Worm (Caenorhabditis elegans): Measurements from ENCODE around the gene T10G3.4.
"Not testable (repeated sequence)": the region's sequence is repeated elsewhere in the genome, so short reads cannot be mapped to it uniquely, and the experiment has no call there.

Gene T10G3.4

DNA sequence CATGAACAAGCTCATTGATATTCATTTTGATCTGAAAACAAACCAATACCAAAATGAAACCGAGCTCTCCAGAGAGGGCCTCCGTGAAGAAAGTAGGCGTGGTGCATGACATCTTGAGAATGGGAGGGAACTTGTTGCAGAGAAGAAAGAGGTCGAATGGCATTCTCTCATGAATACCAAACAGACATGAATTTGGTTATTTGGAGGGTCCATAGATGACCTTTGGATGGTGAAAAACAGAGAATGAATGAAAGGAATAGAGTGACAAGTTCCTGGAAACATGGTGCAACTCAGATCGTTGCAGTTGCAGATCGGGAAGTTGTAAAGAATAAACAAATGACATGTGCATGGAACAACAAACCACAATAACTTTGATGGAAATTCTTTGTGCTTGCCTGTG, 7.9 kb downstream of the T10G3.4 start, which contains the start of gene T10G3.8:
Gene T10G3.8 (minus strand): TSS at position 101 of the 400 bp plus-strand sequence.
- no peak for TF ChIP-seq W03F9.2 (tag; optimal IDR thresholded peaks at IDR 0.05)
- TF ChIP-seq dao-5 (tag; optimal IDR thresholded peaks at IDR 0.05) = no peak
- no peak for TF ChIP-seq him-1 (tag; optimal IDR thresholded peaks at IDR 0.05)

ce11 chrV:13473467-13473866, 10.8 kb downstream of the T10G3.4 start, which contains the start of gene T10G3.1:
Gene T10G3.1, minus strand, starts transcription at chrV:13473679.
- TF ChIP-seq W03F9.2 (tag; optimal IDR thresholded peaks at IDR 0.05) = no peak
- TF ChIP-seq dao-5 (tag; optimal IDR thresholded peaks at IDR 0.05) = no peak
- no peak for TF ChIP-seq him-1 (tag; optimal IDR thresholded peaks at IDR 0.05)

DNA sequence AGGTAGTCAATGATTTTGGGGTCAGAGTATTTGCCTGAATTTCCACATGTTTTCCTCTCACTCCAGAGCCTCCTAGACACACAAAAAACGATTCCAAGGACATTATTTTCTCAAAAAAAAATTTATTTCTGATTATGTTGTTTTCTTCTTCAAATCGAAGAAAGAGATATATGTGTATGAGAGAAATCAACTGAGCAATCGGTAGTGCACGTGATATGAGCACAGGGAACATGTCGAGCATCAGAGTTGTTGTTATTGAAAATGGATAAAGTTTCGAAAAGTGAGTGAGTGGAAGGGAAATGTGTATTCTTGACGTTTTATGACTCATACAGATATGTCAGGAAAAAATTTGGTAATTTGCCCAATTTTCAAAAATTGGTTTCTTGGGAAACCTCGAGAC, 12.2 kb downstream of the T10G3.4 start:
- TF ChIP-seq him-1 (tag; optimal IDR thresholded peaks at IDR 0.05) (no peak), dao-5 (tag; optimal IDR thresholded peaks at IDR 0.05) (no peak), W03F9.2 (tag; optimal IDR thresholded peaks at IDR 0.05) (no peak)

DNA sequence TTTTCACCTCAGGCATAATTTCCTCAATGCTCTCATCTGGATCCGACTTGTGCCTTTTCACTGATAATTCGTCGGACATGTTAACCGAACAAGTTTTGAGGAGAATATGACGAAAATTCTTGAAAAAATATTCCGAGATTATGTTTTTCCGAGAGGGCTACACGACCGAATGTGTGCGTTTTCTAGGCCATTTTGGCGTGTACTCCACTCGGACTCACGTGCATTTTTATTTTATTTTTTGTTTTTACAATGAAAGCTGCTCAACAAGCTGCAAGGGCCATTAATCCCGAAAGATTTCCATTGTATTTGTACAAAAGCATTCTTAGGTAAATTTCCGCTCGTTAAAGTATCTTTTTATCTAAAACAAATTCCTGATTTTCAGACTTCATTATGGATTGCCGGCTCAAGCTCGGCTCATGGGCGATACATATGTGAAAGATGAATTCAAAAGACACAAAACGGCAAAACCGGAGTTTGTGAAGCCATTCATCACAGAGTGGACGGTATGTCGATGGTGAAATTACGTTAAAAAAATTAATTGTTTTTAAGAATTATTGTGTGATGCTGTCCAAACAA, 16.0 kb downstream of the T10G3.4 start, which contains the start of the genes F25H9.6 and F25H9.7:
Gene F25H9.6 (minus strand): TSS at position 172 of the 576 bp plus-strand sequence.
Gene F25H9.7 (plus strand): TSS at position 187 of the 576 bp plus-strand sequence.
- TF ChIP-seq dao-5 (tag; optimal IDR thresholded peaks at IDR 0.05) = no peak
- peak; percentile 73 for TF ChIP-seq W03F9.2 (tag; optimal IDR thresholded peaks at IDR 0.05)
- TF ChIP-seq him-1 (tag; optimal IDR thresholded peaks at IDR 0.05) = peak; percentile 80

DNA sequence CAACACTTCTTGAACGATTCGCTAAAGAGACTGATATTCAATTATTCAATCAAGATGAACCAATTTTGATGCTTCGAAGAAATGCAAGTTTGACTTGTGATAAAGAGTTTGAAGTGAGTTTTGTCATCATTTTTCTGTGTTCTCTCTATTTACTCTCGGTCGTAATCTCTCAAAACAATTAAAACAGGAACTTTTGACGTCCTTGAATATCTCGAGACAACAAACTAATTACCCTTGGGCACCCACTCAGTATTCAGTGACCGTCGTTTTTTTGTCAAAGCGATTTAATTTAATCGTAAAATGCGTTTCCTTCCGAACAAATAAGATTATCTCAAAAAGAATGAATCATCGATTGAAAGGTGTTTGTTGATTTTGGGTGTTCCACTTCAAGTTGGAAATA, 20.1 kb downstream of the T10G3.4 start:
- no peak for TF ChIP-seq dao-5 (tag; optimal IDR thresholded peaks at IDR 0.05)
- TF ChIP-seq W03F9.2 (tag; optimal IDR thresholded peaks at IDR 0.05) = no peak
- TF ChIP-seq him-1 (tag; optimal IDR thresholded peaks at IDR 0.05) = no peak

DNA sequence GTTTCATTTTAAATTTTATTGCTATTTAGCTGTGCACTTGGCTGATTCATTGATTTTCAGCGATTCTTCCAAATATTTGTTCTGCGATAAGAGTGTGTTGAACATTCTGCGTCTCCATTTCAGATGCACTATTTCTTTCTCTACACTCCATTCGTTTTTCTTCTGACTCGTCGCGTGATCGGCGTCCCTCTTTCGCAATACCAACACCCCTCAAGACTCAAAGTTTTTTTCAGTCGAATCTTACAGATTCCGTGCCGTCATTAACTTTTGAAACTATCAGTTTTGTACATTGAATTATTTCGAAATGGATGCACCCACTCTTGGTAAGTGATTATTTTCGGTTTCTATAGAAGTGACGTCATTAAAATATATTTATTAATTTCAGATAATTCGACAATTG, 21.3 kb downstream of the T10G3.4 start, which contains the start of gene frm-10:
Gene frm-10 (plus strand): TSS at position 234 of the 400 bp plus-strand sequence.
- TF ChIP-seq dao-5 (tag; optimal IDR thresholded peaks at IDR 0.05) (no peak), W03F9.2 (tag; optimal IDR thresholded peaks at IDR 0.05) (peak; percentile 55)

DNA sequence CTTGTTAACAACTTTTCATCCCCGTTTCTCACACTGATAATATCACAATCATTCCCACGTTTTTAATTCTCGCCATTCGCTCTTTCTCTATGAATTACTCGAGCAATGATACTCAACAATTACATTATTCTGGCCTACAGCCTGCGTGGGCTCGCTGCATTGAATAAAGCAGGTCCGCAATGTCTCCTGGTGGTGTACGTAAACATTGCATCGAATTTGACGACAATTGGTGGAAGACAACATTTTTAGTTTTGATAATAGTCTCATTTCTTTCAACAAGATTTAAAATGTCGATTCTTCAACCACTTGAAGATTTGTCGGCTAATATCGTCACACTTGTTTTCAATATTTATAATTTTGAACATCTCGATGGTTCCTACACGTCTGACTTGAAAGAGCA, 24.9 kb downstream of the T10G3.4 start, which contains the start of gene bath-39:
Gene bath-39 (plus strand): TSS at position 137 of the 400 bp plus-strand sequence.
- no peak for TF ChIP-seq him-1 (tag; optimal IDR thresholded peaks at IDR 0.05)
- no peak for TF ChIP-seq dao-5 (tag; optimal IDR thresholded peaks at IDR 0.05)
- no peak for TF ChIP-seq W03F9.2 (tag; optimal IDR thresholded peaks at IDR 0.05)

- TF ChIP-seq him-1 (tag; optimal IDR thresholded peaks at IDR 0.05) (no peak), W03F9.2 (tag; optimal IDR thresholded peaks at IDR 0.05) (no peak), dao-5 (tag; optimal IDR thresholded peaks at IDR 0.05) (no peak)
Observed at ce11 chrV:13457858-13458257, 26.4 kb downstream of the T10G3.4 start, which contains the start of gene F25H9.2. Gene F25H9.2, plus strand, starts transcription at chrV:13458083.

- no peak for TF ChIP-seq dao-5 (tag; optimal IDR thresholded peaks at IDR 0.05)
- TF ChIP-seq W03F9.2 (tag; optimal IDR thresholded peaks at IDR 0.05) = no peak
Observed at ce11 chrV:13455448-13455847, 28.8 kb downstream of the T10G3.4 start, which contains the start of gene lurp-3. Gene lurp-3, plus strand, starts transcription at chrV:13455748.

DNA sequence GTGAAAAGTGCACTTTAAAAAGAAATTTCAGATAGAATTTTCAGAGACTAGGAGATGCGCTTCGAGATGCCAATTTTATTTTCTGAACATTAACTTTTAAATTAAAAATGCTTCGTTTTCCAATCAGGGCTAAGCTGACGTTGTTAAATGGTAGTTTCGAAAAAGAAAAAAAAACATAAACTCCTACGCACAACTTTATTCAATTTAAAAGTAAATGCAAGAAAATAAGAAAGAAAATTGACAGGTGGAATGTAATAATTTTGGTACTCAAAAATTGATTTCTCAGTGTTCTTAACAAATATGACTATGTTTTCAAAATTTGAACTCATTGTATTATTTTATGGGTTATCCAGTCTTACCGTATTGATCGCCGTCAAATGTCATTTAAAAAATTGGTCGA, 30.9 kb downstream of the T10G3.4 start, which contains the start of gene lurp-2:
Gene lurp-2 (plus strand): TSS at position 301 of the 400 bp plus-strand sequence.
- TF ChIP-seq him-1 (tag; optimal IDR thresholded peaks at IDR 0.05) = no peak
- no peak for TF ChIP-seq W03F9.2 (tag; optimal IDR thresholded peaks at IDR 0.05)
- TF ChIP-seq dao-5 (tag; optimal IDR thresholded peaks at IDR 0.05) = no peak

DNA sequence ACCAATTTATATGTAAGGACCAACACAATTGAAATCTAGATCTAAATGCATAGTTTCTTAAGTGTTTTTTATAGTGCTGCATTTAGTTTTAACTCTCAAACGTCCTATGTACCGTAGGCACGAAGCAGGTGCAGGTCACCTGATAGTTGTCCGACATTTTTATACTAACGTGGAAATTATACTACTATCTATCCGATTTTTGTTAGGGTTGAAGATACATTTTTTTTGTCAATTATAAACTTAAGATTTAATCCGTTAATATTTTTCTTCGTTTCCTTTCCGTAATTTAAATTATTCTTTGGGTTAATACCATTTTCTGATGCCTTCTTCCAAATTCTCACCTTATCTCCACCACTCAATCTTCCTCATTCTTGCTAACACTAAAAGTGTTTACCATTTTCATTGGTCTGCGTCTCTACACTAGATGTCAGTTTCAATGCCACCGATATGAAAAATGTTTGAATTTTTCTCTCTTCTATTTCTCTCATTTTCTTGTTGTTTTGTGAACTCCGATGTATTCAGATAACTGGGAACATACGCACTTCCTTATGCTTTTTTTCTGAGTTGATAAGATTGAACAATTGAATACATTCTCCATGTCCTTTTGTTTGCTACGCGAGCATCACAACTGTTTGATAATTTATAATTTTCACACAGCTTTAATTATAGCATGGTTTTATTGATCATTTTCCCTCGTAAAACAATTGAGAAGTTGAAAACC, 38.9 kb downstream of the T10G3.4 start, which contains the start of gene Y2H9A.4:
Gene Y2H9A.4 (plus strand): TSS at position 671 of the 721 bp plus-strand sequence.
- TF ChIP-seq W03F9.2 (tag; optimal IDR thresholded peaks at IDR 0.05) (no peak), him-1 (tag; optimal IDR thresholded peaks at IDR 0.05) (no peak), dao-5 (tag; optimal IDR thresholded peaks at IDR 0.05) (no peak)

- not testable (repeated sequence) for TF ChIP-seq dao-5, W03F9.2, him-1 (tag; optimal IDR thresholded peaks at IDR 0.05)
Observed at ce11 chrV:13443535-13443934, 40.7 kb downstream of the T10G3.4 start, which contains the start of gene Y2H9A.6. Gene Y2H9A.6, plus strand, starts transcription at chrV:13443835.

DNA sequence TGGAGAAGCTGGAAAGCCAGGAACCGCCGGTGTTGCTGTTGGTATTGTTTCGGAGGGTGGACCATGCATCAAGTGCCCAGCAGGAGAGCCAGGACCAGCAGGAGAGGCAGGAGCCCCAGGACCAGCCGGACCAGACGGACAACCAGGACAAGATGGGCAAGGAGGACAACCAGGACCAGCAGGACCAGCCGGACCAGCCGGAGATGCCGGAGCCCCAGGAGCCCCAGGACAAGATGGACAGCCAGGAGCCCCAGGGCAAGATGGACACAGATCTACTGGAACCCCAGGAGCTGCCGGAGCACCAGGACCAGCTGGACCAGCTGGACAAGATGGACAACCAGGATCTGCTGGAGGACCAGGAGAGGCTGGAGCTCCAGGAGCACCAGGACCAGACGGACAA, 41.4 kb downstream of the T10G3.4 start:
- TF ChIP-seq dao-5 (tag; optimal IDR thresholded peaks at IDR 0.05) = no peak
- no peak for TF ChIP-seq W03F9.2 (tag; optimal IDR thresholded peaks at IDR 0.05)
- no peak for TF ChIP-seq him-1 (tag; optimal IDR thresholded peaks at IDR 0.05)

ce11 chrV:13441661-13442060, 42.6 kb downstream of the T10G3.4 start, which contains the start of gene col-162:
Gene col-162, plus strand, starts transcription at chrV:13441961.
- TF ChIP-seq W03F9.2 (tag; optimal IDR thresholded peaks at IDR 0.05) (no peak), dao-5 (tag; optimal IDR thresholded peaks at IDR 0.05) (no peak), him-1 (tag; optimal IDR thresholded peaks at IDR 0.05) (no peak)

Measured in whole organism, L4/young adult.